Fruit fly (Drosophila melanogaster) whole organism, prepupa: ENCODE data around the gene CG6675.
A peak's percentile ranks its signal among the peaks of the same experiment; 100 is the strongest.

Experiments used
- Blimp-1 ChIP-seq: fragments of 200-800 bp; sonication (Bioruptor generic); optimal IDR thresholded peaks from 3 replicates; lab custom pipeline; 2017; ENCODE audit warnings: missing biosample characterization, missing genetic modification characterization, mild to moderate bottlenecking, moderate library complexity, missing genetic modification reagents
- CG10631 ChIP-seq: fragments of 200-800 bp; sonication (Bioruptor generic); optimal IDR thresholded peaks from 2 replicates; lab custom pipeline; 2016; ENCODE audit warnings: missing biosample characterization, missing genetic modification characterization
- CG10669 ChIP-seq: fragments of 200-800 bp; sonication (Bioruptor generic); optimal IDR thresholded peaks from 3 replicates; lab custom pipeline; 2018; ENCODE audit warnings: missing biosample characterization, mild to moderate bottlenecking, missing genetic modification characterization, moderate library complexity
- CG11762 ChIP-seq: fragments of 200-800 bp; sonication (Bioruptor generic); optimal IDR thresholded peaks from 3 replicates; lab custom pipeline; 2016; ENCODE audit warnings: missing biosample characterization, missing genetic modification characterization; ENCODE audit not compliant: insufficient read depth
- CG15336 ChIP-seq: fragments of 200-800 bp; sonication (Bioruptor generic); IDR thresholded peaks from 2 replicates; pipeline ENCODE4 v1.3.6; 2022; ENCODE audit warnings: missing biosample characterization, missing genetic modification characterization
- CG16779 ChIP-seq: fragments of 200-800 bp; sonication (Bioruptor generic); optimal IDR thresholded peaks from 3 replicates; lab custom pipeline; 2017; ENCODE audit warnings: missing biosample characterization, mild to moderate bottlenecking, missing genetic modification characterization
- CG3032 ChIP-seq: fragments of 200-800 bp; optimal IDR thresholded peaks from 2 replicates; lab custom pipeline; 2019; ENCODE audit warnings: missing biosample characterization, mild to moderate bottlenecking, missing genetic modification characterization, moderate library complexity
- CG32006 ChIP-seq: fragments of 200-800 bp; sonication (Bioruptor generic); optimal IDR thresholded peaks from 3 replicates; lab custom pipeline; 2017; ENCODE audit warnings: missing biosample characterization, mild to moderate bottlenecking, missing genetic modification characterization
- CG34406 ChIP-seq: fragments of 200-800 bp; sonication (Bioruptor generic); optimal IDR thresholded peaks from 3 replicates; lab custom pipeline; 2016; ENCODE audit warnings: missing biosample characterization, missing genetic modification characterization
- CG3919 ChIP-seq: fragments of 200-800 bp; sonication (Bioruptor generic); optimal IDR thresholded peaks from 3 replicates; lab custom pipeline; 2016; ENCODE audit warnings: missing biosample characterization, missing genetic modification characterization
- CG4318 ChIP-seq: fragments of 200-800 bp; sonication (Bioruptor generic); optimal IDR thresholded peaks from 3 replicates; lab custom pipeline; 2017; ENCODE audit warnings: missing biosample characterization, mild to moderate bottlenecking, missing genetic modification characterization
- CG6163 ChIP-seq: fragments of 200-800 bp; sonication (Bioruptor generic); IDR thresholded peaks from 3 replicates; pipeline ENCODE4 v1.3.6; 2022; ENCODE audit warnings: missing biosample characterization, missing genetic modification characterization
- CG6276 ChIP-seq: fragments of 200-800 bp; sonication (Bioruptor generic); optimal IDR thresholded peaks from 2 replicates; lab custom pipeline; 2017; ENCODE audit warnings: missing biosample characterization, mild to moderate bottlenecking, missing genetic modification characterization
- CG6808 ChIP-seq: fragments of 200-800 bp; sonication (Bioruptor generic); optimal IDR thresholded peaks from 3 replicates; lab custom pipeline; 2017; ENCODE audit warnings: missing biosample characterization, missing genetic modification characterization, mild to moderate bottlenecking, moderate library complexity, missing genetic modification reagents
- CG6854 ChIP-seq: fragments of 200-800 bp; sonication (Bioruptor generic); optimal IDR thresholded peaks from 2 replicates; lab custom pipeline; 2017; ENCODE audit warnings: missing biosample characterization, mild to moderate bottlenecking, missing genetic modification characterization
- CG8632 ChIP-seq: fragments of 200-800 bp; sonication (Bioruptor generic); optimal IDR thresholded peaks from 3 replicates; lab custom pipeline; 2016; ENCODE audit warnings: missing biosample characterization, missing genetic modification characterization
- CG9139 ChIP-seq: fragments of 200-800 bp; sonication (Bioruptor generic); optimal IDR thresholded peaks from 3 replicates; lab custom pipeline; 2017; ENCODE audit warnings: missing biosample characterization, mild to moderate bottlenecking, missing genetic modification characterization
- Eip75B ChIP-seq: fragments of 200-800 bp; sonication (Bioruptor generic); optimal IDR thresholded peaks from 3 replicates; lab custom pipeline; 2016; ENCODE audit warnings: missing biosample characterization, missing genetic modification characterization
- Eip78C ChIP-seq: fragments of 200-800 bp; sonication (Bioruptor generic); peaks from one replicate; lab custom pipeline; 2016; ENCODE audit warnings: missing biosample characterization, missing genetic modification characterization
- Eip93F ChIP-seq: fragments of 200-800 bp; sonication (Bioruptor generic); optimal IDR thresholded peaks from 2 replicates; lab custom pipeline; 2016; ENCODE audit warnings: missing biosample characterization, mild to moderate bottlenecking, missing genetic modification characterization
- Hr38 ChIP-seq: sonication (Bioruptor generic); optimal IDR thresholded peaks from 2 replicates; lab custom pipeline; 2016; ENCODE audit warnings: missing biosample characterization, missing genetic modification characterization
- Hr39 ChIP-seq: fragments of 200-800 bp; sonication (Bioruptor generic); optimal IDR thresholded peaks from 2 replicates; lab custom pipeline; 2016; ENCODE audit warnings: missing biosample characterization, missing genetic modification characterization
- Hr4 ChIP-seq: fragments of 200-800 bp; sonication (Bioruptor generic); optimal IDR thresholded peaks from 3 replicates; lab custom pipeline; 2016; ENCODE audit warnings: missing biosample characterization, missing genetic modification characterization
- Lpt ChIP-seq: fragments of 200-800 bp; sonication (Bioruptor generic); optimal IDR thresholded peaks from 3 replicates; lab custom pipeline; 2016; ENCODE audit warnings: missing biosample characterization, missing genetic modification characterization
- Met ChIP-seq: fragments of 200-800 bp; sonication (Bioruptor generic); optimal IDR thresholded peaks from 3 replicates; lab custom pipeline; 2016; ENCODE audit warnings: missing biosample characterization, missing genetic modification characterization
- Smox ChIP-seq: fragments of 200-800 bp; sonication (Bioruptor generic); optimal IDR thresholded peaks from 3 replicates; lab custom pipeline; 2016; ENCODE audit warnings: missing biosample characterization, missing genetic modification characterization
- achi ChIP-seq: fragments of 200-800 bp; sonication (Bioruptor generic); optimal IDR thresholded peaks from 3 replicates; lab custom pipeline; 2016; ENCODE audit warnings: missing biosample characterization, missing genetic modification characterization
- cyc ChIP-seq: fragments of 200-800 bp; sonication (Bioruptor generic); optimal IDR thresholded peaks from 3 replicates; lab custom pipeline; 2016; ENCODE audit warnings: missing biosample characterization, missing genetic modification characterization
- dac ChIP-seq: fragments of 200-800 bp; sonication (Bioruptor generic); optimal IDR thresholded peaks from 2 replicates; lab custom pipeline; 2017; ENCODE audit warnings: missing biosample characterization, mild to moderate bottlenecking, missing genetic modification characterization
- eg ChIP-seq: fragments of 200-800 bp; sonication (Bioruptor generic); IDR thresholded peaks from 3 replicates; pipeline ENCODE4 v1.3.6; 2022; ENCODE audit warnings: missing biosample characterization, missing genetic modification characterization
- esn ChIP-seq: fragments of 200-800 bp; sonication (Bioruptor generic); optimal IDR thresholded peaks from 2 replicates; lab custom pipeline; 2016; ENCODE audit warnings: missing biosample characterization, mild to moderate bottlenecking, missing genetic modification characterization, moderate library complexity
- fd85E ChIP-seq: fragments of 200-800 bp; sonication (Bioruptor generic); optimal IDR thresholded peaks from 3 replicates; lab custom pipeline; 2016; ENCODE audit warnings: missing biosample characterization, missing genetic modification characterization
- fkh ChIP-seq: fragments of 200-800 bp; sonication (Bioruptor generic); optimal IDR thresholded peaks from 3 replicates; lab custom pipeline; 2017; ENCODE audit warnings: missing biosample characterization, mild to moderate bottlenecking, missing genetic modification characterization, moderate library complexity
- lz ChIP-seq: fragments of 200-800 bp; sonication (Bioruptor generic); optimal IDR thresholded peaks from 3 replicates; lab custom pipeline; 2016; ENCODE audit warnings: missing biosample characterization, missing genetic modification characterization
- pdm3 ChIP-seq: fragments of 200-800 bp; sonication (Bioruptor generic); optimal IDR thresholded peaks from 3 replicates; lab custom pipeline; 2016; ENCODE audit warnings: missing biosample characterization, missing genetic modification characterization
- salr ChIP-seq, 2 experiments: fragments of 200-800 bp; sonication (Bioruptor generic); optimal IDR thresholded peaks; 3 replicates each; lab custom pipeline; 2016 to 2018; ENCODE audit warnings: missing biosample characterization in 2 of 2, missing genetic modification characterization in 2 of 2, mild to moderate bottlenecking in 1 of 2
- spab ChIP-seq: fragments of 200-800 bp; sonication (Bioruptor generic); optimal IDR thresholded peaks from 2 replicates; lab custom pipeline; 2017; ENCODE audit warnings: missing biosample characterization, mild to moderate bottlenecking, missing genetic modification characterization, missing genetic modification reagents
- ss ChIP-seq, 2 experiments: fragments of 200-800 bp; sonication (Bioruptor generic); optimal IDR thresholded peaks; 2 replicates in 1 of 2; 3 replicates in 1 of 2; lab custom pipeline; 2017 to 2018; ENCODE audit warnings: mild to moderate bottlenecking in 2 of 2, missing biosample characterization in 2 of 2, missing genetic modification characterization in 2 of 2, moderate library complexity in 1 of 2
- topi ChIP-seq: fragments of 200-800 bp; sonication (Bioruptor generic); optimal IDR thresholded peaks from 3 replicates; lab custom pipeline; 2016; ENCODE audit warnings: missing biosample characterization, missing genetic modification characterization
- vri ChIP-seq: fragments of 200-800 bp; sonication (Bioruptor generic); optimal IDR thresholded peaks from 3 replicates; lab custom pipeline; 2016; ENCODE audit warnings: missing biosample characterization, mild to moderate bottlenecking, missing genetic modification characterization

CG6675 gene

dm6 chr2L:22129581-22130300 is 21.0 kb downstream of the CG6675 start, which contains the start of gene CycK (continued):
- TF ChIP-seq CG15336 (GFP tag; lab: Robert Waterston, UW) (no peak), Hr38 (GFP tag; lab: Kevin White, UChicago) (no peak), eg (no peak), Eip93F (GFP tag; lab: Kevin White, UChicago) (no peak), CG6276 (GFP tag; lab: Kevin White, UChicago) (no peak), vri (no peak), lz (GFP tag; lab: Kevin White, UChicago) (peak; percentile 18), Eip78C (GFP tag; lab: Kevin White, UChicago) (peak; percentile 60), Smox (GFP tag; lab: Kevin White, UChicago) (peak; percentile 20), Eip75B (GFP tag; lab: Kevin White, UChicago) (no peak), fd85E (no peak), CG4318 (no peak), spab (GFP tag; lab: Kevin White, UChicago) (no peak), Hr39 (GFP tag; lab: Kevin White, UChicago) (peak; percentile 33), CG6854 (no peak), CG32006 (GFP tag; lab: Kevin White, UChicago) (peak; percentile 34), fkh (peak; percentile 10), CG6808 (no peak), CG16779 (tag; lab: Kevin White, UChicago) (no peak), salr (GFP tag; optimal IDR thresholded peaks at IDR 0.05; lab: Kevin White, UChicago) (no peak), CG11762 (GFP tag; lab: Kevin White, UChicago) (no peak), Lpt (GFP tag; lab: Kevin White, UChicago) (no peak), ss (GFP tag; optimal IDR thresholded peaks at IDR 0.05; lab: Kevin White, UChicago) (peak in 1 of 2 experiments; percentile 10), CG10631 (GFP tag; lab: Kevin White, UChicago) (peak; percentile 1), CG10669 (GFP tag; lab: Kevin White, UChicago) (no peak), cyc (GFP tag; lab: Kevin White, UChicago) (peak; percentile 14), dac (GFP tag; lab: Kevin White, UChicago) (no peak), topi (GFP tag; lab: Kevin White, UChicago) (peak; percentile 10), CG6163 (GFP tag; lab: Robert Waterston, UW) (no peak), Hr4 (peak; percentile 25), CG8632 (GFP tag; lab: Kevin White, UChicago) (no peak), CG3919 (GFP tag; lab: Kevin White, UChicago) (no peak), CG9139 (GFP tag; lab: Kevin White, UChicago) (no peak)

- TF ChIP-seq achi (no peak), CG16779 (tag; lab: Kevin White, UChicago) (no peak), pdm3 (GFP tag; lab: Kevin White, UChicago) (peak; percentile 8), Hr39 (GFP tag; lab: Kevin White, UChicago) (peak; percentile 22), CG10631 (GFP tag; lab: Kevin White, UChicago) (no peak), ss (GFP tag; optimal IDR thresholded peaks at IDR 0.05; lab: Kevin White, UChicago) (peak in 1 of 2 experiments; percentile 11), Eip93F (GFP tag; lab: Kevin White, UChicago) (no peak), Met (GFP tag; lab: Kevin White, UChicago) (no peak), CG34406 (GFP tag; lab: Kevin White, UChicago) (no peak), Blimp-1 (GFP tag; lab: Kevin White, UChicago) (no peak), esn (peak; percentile 14), lz (GFP tag; lab: Kevin White, UChicago) (peak; percentile 17), vri (no peak), CG6163 (GFP tag; lab: Robert Waterston, UW) (no peak), CG6276 (GFP tag; lab: Kevin White, UChicago) (no peak), CG3032 (tag; lab: Kevin White, UChicago) (peak; percentile 13), Hr4 (no peak), fkh (peak; percentile 42), fd85E (no peak), CG8632 (GFP tag; lab: Kevin White, UChicago) (no peak)
- TF ChIP-seq, all 60 proteins: peak for 7
Measured at dm6 chr2L:22131171-22131675, 22.5 kb downstream of the CG6675 start, which contains the start of gene CG42748. CG42748 (plus strand) TSS chr2L:22131221.
